Worm (Caenorhabditis elegans): ENCODE measurements around the gene srv-31.

DNA sequence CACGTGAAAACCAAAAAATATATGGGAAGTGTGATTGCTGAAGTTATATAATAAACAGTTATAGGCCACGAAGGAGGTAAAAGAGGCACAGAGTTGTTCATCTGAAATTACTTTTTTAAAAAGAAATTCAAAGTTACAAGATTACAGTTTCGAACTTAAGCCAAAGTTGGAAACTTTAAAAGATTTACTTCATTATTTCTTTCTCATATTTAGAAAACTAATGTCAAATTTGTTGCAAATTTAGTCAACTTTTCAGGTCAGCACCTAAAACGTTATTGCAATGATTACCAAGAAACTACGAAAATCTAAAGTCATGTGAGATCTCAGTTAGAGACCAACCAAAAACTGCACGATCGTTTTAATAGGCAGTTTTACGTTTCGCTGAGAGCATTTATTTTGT, 31.8 kb upstream of the srv-31 start, which contains the start of gene srv-25:
- TF ChIP-seq pha-4 (tag; optimal IDR thresholded peaks at IDR 0.05) (no peak), nhr-12 (tag; optimal IDR thresholded peaks at IDR 0.05) (no peak), unc-39 (tag; optimal IDR thresholded peaks at IDR 0.05) (no peak), lin-13 (tag; optimal IDR thresholded peaks at IDR 0.05) (no peak)
